Worm (Caenorhabditis elegans): ENCODE data around the gene F41B4.1.

ce11 chrX:6856793-6857192 lies 31.1 kb upstream of the F41B4.1 start:
- TF ChIP-seq dao-5 (tag; optimal IDR thresholded peaks at IDR 0.05) (no peak), W03F9.2 (tag; optimal IDR thresholded peaks at IDR 0.05) (no peak), him-1 (tag; optimal IDR thresholded peaks at IDR 0.05) (no peak)
